Worm (Caenorhabditis elegans) whole organism, early embryonic: ENCODE measurements around the gene ubc-21.

Source experiments
- B0310.2 ChIP-seq: sonication (generic microtip); optimal IDR thresholded peaks from 2 replicates; lab custom pipeline; 2016; ENCODE audit warnings: mild to moderate bottlenecking, missing genetic modification characterization, missing compliant biosample characterization
- F13C5.2 ChIP-seq: sonication (generic microtip); optimal IDR thresholded peaks from 2 replicates; lab custom pipeline; 2017; ENCODE audit warnings: mild to moderate bottlenecking, missing genetic modification characterization, inconsistent platforms, missing compliant biosample characterization
- aly-1 ChIP-seq: sonication (generic microtip); optimal IDR thresholded peaks from 2 replicates; lab custom pipeline; 2016; ENCODE audit warnings: missing genetic modification characterization, missing compliant biosample characterization
- ama-1 ChIP-seq: fragments of 150-350 bp; optimal IDR thresholded peaks from 2 replicates; lab custom pipeline; 2014
- ceh-13 ChIP-seq: fragments of 200-800 bp; sonication (Bioruptor generic); optimal IDR thresholded peaks from 2 replicates; lab custom pipeline; 2018; ENCODE audit warnings: mild to moderate bottlenecking, missing genetic modification characterization, missing compliant biosample characterization
- ceh-36 ChIP-seq: sonication (generic microtip); optimal IDR thresholded peaks from 2 replicates; lab custom pipeline; 2016; ENCODE audit warnings: missing genetic modification characterization, inconsistent platforms, missing compliant biosample characterization
- ets-7 ChIP-seq: sonication (generic microtip); optimal IDR thresholded peaks from 2 replicates; lab custom pipeline; 2016; ENCODE audit warnings: missing genotype, missing genetic modification characterization, missing compliant biosample characterization
- flt-1 ChIP-seq: fragments of 200-800 bp; sonication (Bioruptor generic); IDR thresholded peaks from 2 replicates; pipeline ENCODE4 v1.3.6; 2022; ENCODE audit warnings: missing genetic modification characterization, missing compliant biosample characterization
- hmbx-1 ChIP-seq: sonication (generic microtip); optimal IDR thresholded peaks from 2 replicates; lab custom pipeline; 2016; ENCODE audit warnings: mild to moderate bottlenecking, missing genetic modification characterization, missing compliant biosample characterization
- hmg-4 ChIP-seq: fragments of 200-800 bp; sonication (Bioruptor generic); optimal IDR thresholded peaks from 2 replicates; lab custom pipeline; 2018; ENCODE audit warnings: mild to moderate bottlenecking, missing genetic modification characterization, missing compliant biosample characterization
- hnd-1 ChIP-seq: sonication (generic microtip); optimal IDR thresholded peaks from 2 replicates; lab custom pipeline; 2016; ENCODE audit warnings: missing genetic modification characterization, missing compliant biosample characterization
- pes-1 ChIP-seq: fragments of 200-800 bp; sonication (Bioruptor generic); IDR thresholded peaks from 2 replicates; pipeline ENCODE4 v1.3.6; 2022; ENCODE audit warnings: missing genetic modification reagents, missing genetic modification characterization, missing compliant biosample characterization
- scrt-1 ChIP-seq: fragments of 200-800 bp; sonication (Bioruptor generic); IDR thresholded peaks from 2 replicates; pipeline ENCODE4 v1.3.6; 2022; ENCODE audit warnings: missing genetic modification characterization, missing compliant biosample characterization
- sea-1 ChIP-seq: fragments of 200-800 bp; sonication (Bioruptor generic); conservative IDR thresholded peaks from 2 replicates; pipeline ENCODE4 v1.3.6; 2022; ENCODE audit warnings: missing genetic modification characterization, missing compliant biosample characterization
- tbx-11 ChIP-seq: fragments of 200-800 bp; sonication (Bioruptor generic); IDR thresholded peaks from 2 replicates; pipeline ENCODE4 v1.3.6; 2022; ENCODE audit warnings: missing genetic modification characterization, missing compliant biosample characterization
- tbx-37 ChIP-seq: fragments of 200-800 bp; sonication (Bioruptor generic); conservative IDR thresholded peaks from 2 replicates; pipeline ENCODE4 v1.3.6; 2022; ENCODE audit warnings: missing genetic modification reagents, missing genetic modification characterization, missing compliant biosample characterization
- tra-4 ChIP-seq: sonication (generic microtip); optimal IDR thresholded peaks from 2 replicates; lab custom pipeline; 2017; ENCODE audit warnings: missing genetic modification characterization, missing compliant biosample characterization

Gene ubc-21

ce11 chrX:8882162-8882561 is 12.7 kb downstream of the ubc-21 start:
- TF ChIP-seq hnd-1 (no peak), F13C5.2 (tag; lab: Kevin White, UChicago) (no peak), hmg-4 (GFP tag; lab: Kevin White, UChicago) (no peak), aly-1 (tag; lab: Kevin White, UChicago) (no peak), tra-4 (no peak), ets-7 (tag; lab: Kevin White, UChicago) (no peak), tbx-37 (GFP tag; lab: Robert Waterston, UW) (no peak), B0310.2 (tag; lab: Kevin White, UChicago) (no peak)

ce11 chrX:8888835-8889234 is 19.4 kb downstream of the ubc-21 start:
- no peak for TF ChIP-seq hmbx-1 (tag; lab: Kevin White, UChicago)
- no peak for TF ChIP-seq tbx-37 (GFP tag; lab: Robert Waterston, UW)
- no peak for TF ChIP-seq hnd-1
- TF ChIP-seq tra-4 = no peak
- no peak for TF ChIP-seq aly-1 (tag; lab: Kevin White, UChicago)
- TF ChIP-seq ets-7 (tag; lab: Kevin White, UChicago) = no peak
- no peak for TF ChIP-seq ceh-13
- no peak for TF ChIP-seq sea-1 (GFP tag; lab: Robert Waterston, UW)
- TF ChIP-seq F13C5.2 (tag; lab: Kevin White, UChicago) = no peak
- TF ChIP-seq flt-1 (GFP tag; lab: Robert Waterston, UW) = no peak
- no peak for TF ChIP-seq B0310.2 (tag; lab: Kevin White, UChicago)
- TF ChIP-seq tbx-11 (GFP tag; lab: Robert Waterston, UW) = no peak
- TF ChIP-seq ceh-36 (tag; lab: Kevin White, UChicago) = no peak
- TF ChIP-seq ama-1 (lab: Kevin White, UChicago) = no peak
- no peak for TF ChIP-seq scrt-1 (GFP tag; lab: Robert Waterston, UW)
- TF ChIP-seq hmg-4 (GFP tag; lab: Kevin White, UChicago) = no peak
- TF ChIP-seq pes-1 = no peak

ce11 chrX:8890251-8890755 is 20.9 kb downstream of the ubc-21 start:
- no peak for TF ChIP-seq flt-1 (GFP tag; lab: Robert Waterston, UW)
- TF ChIP-seq ama-1 (lab: Kevin White, UChicago) = no peak
- TF ChIP-seq hmbx-1 (tag; lab: Kevin White, UChicago) = no peak
- TF ChIP-seq scrt-1 (GFP tag; lab: Robert Waterston, UW) = no peak

- no peak for TF ChIP-seq sea-1 (GFP tag; lab: Robert Waterston, UW)
- no peak for TF ChIP-seq ets-7 (tag; lab: Kevin White, UChicago)
- no peak for TF ChIP-seq aly-1 (tag; lab: Kevin White, UChicago)
- no peak for TF ChIP-seq scrt-1 (GFP tag; lab: Robert Waterston, UW)
- TF ChIP-seq hmbx-1 (tag; lab: Kevin White, UChicago) = no peak
- TF ChIP-seq hnd-1 = no peak
- TF ChIP-seq ceh-13 = no peak
- TF ChIP-seq tbx-11 (GFP tag; lab: Robert Waterston, UW) = no peak
- no peak for TF ChIP-seq pes-1
- no peak for TF ChIP-seq hmg-4 (GFP tag; lab: Kevin White, UChicago)
- no peak for TF ChIP-seq tra-4
- TF ChIP-seq F13C5.2 (tag; lab: Kevin White, UChicago) = no peak
- no peak for TF ChIP-seq ceh-36 (tag; lab: Kevin White, UChicago)
These were observed 22.0 kb downstream of the ubc-21 start for ce11 chrX:8891393-8891953.

- TF ChIP-seq ama-1 (lab: Kevin White, UChicago) = no peak
- no peak for TF ChIP-seq ets-7 (tag; lab: Kevin White, UChicago)
- no peak for TF ChIP-seq tbx-11 (GFP tag; lab: Robert Waterston, UW)
- TF ChIP-seq B0310.2 (tag; lab: Kevin White, UChicago) = no peak
- TF ChIP-seq aly-1 (tag; lab: Kevin White, UChicago) = no peak
- no peak for TF ChIP-seq ceh-36 (tag; lab: Kevin White, UChicago)
- TF ChIP-seq sea-1 (GFP tag; lab: Robert Waterston, UW) = no peak
- no peak for TF ChIP-seq F13C5.2 (tag; lab: Kevin White, UChicago)
- no peak for TF ChIP-seq hnd-1
- no peak for TF ChIP-seq scrt-1 (GFP tag; lab: Robert Waterston, UW)
- no peak for TF ChIP-seq hmbx-1 (tag; lab: Kevin White, UChicago)
- no peak for TF ChIP-seq ceh-13
- no peak for TF ChIP-seq tbx-37 (GFP tag; lab: Robert Waterston, UW)
- TF ChIP-seq flt-1 (GFP tag; lab: Robert Waterston, UW) = no peak
- TF ChIP-seq pes-1 = no peak
- no peak for TF ChIP-seq tra-4
- TF ChIP-seq hmg-4 (GFP tag; lab: Kevin White, UChicago) = no peak
These were observed 23.4 kb downstream of the ubc-21 start, which contains the start of gene C13E3.1 for ce11 chrX:8892808-8893207. TSS of gene C13E3.1 (plus strand) at chrX:8893108.

ce11 chrX:8902920-8903319 is 33.5 kb downstream of the ubc-21 start:
- TF ChIP-seq pes-1 (no peak), ceh-13 (no peak), B0310.2 (tag; lab: Kevin White, UChicago) (no peak), sea-1 (GFP tag; lab: Robert Waterston, UW) (no peak), ets-7 (tag; lab: Kevin White, UChicago) (no peak), scrt-1 (GFP tag; lab: Robert Waterston, UW) (no peak)

- TF ChIP-seq ama-1 (lab: Kevin White, UChicago) (no peak), F13C5.2 (tag; lab: Kevin White, UChicago) (no peak), tbx-37 (GFP tag; lab: Robert Waterston, UW) (no peak), pes-1 (no peak), tbx-11 (GFP tag; lab: Robert Waterston, UW) (no peak), hnd-1 (no peak), hmbx-1 (tag; lab: Kevin White, UChicago) (no peak), B0310.2 (tag; lab: Kevin White, UChicago) (no peak)
These were observed 35.7 kb downstream of the ubc-21 start, which contains the start of gene ensh-1 for ce11 chrX:8905089-8905488. TSS of gene ensh-1 (plus strand) at chrX:8905389.
